Fruit fly (Drosophila melanogaster) whole organism, embryonic: ENCODE data around the gene CG43208.

Source experiments
- ATbp ChIP-seq: fragments of 200-800 bp; sonication (Bioruptor generic); optimal IDR thresholded peaks from 2 replicates; lab custom pipeline; 2017; ENCODE audit warnings: missing biosample characterization, mild to moderate bottlenecking, missing genetic modification characterization, missing genetic modification reagents
- Abd-B ChIP-seq: fragments of 200-800 bp; sonication (Bioruptor generic); optimal IDR thresholded peaks from 2 replicates; lab custom pipeline; 2018; ENCODE audit warnings: missing biosample characterization, mild to moderate bottlenecking, missing genetic modification characterization, moderate library complexity
- Atf3 ChIP-seq: fragments of 200-800 bp; sonication (Bioruptor generic); optimal IDR thresholded peaks from 3 replicates; lab custom pipeline; 2016; ENCODE audit warnings: missing biosample characterization, missing genetic modification characterization
- CG10431 ChIP-seq: fragments of 200-800 bp; sonication (Bioruptor generic); optimal IDR thresholded peaks from 3 replicates; lab custom pipeline; 2018; ENCODE audit warnings: missing biosample characterization, mild to moderate bottlenecking, missing genetic modification characterization
- CG10565 ChIP-seq: fragments of 200-800 bp; sonication (Bioruptor generic); optimal IDR thresholded peaks from 3 replicates; lab custom pipeline; 2016; ENCODE audit warnings: missing biosample characterization, mild to moderate bottlenecking, missing genetic modification characterization
- CG10654 ChIP-seq: fragments of 200-800 bp; sonication (Bioruptor generic); optimal IDR thresholded peaks from 2 replicates; lab custom pipeline; 2016; ENCODE audit warnings: missing biosample characterization, missing genetic modification characterization
- CG11085 ChIP-seq: fragments of 200-800 bp; sonication (Bioruptor generic); IDR thresholded peaks from 2 replicates; pipeline ENCODE4 v1.3.6; 2022; ENCODE audit warnings: missing biosample characterization, missing genetic modification characterization
- CG11456 ChIP-seq: fragments of 200-800 bp; sonication (Bioruptor generic); IDR thresholded peaks from 3 replicates; pipeline ENCODE4 v1.3.6; 2022; ENCODE audit warnings: missing biosample characterization, missing genetic modification characterization
- CG14965 ChIP-seq: fragments of 200-800 bp; sonication (Bioruptor generic); optimal IDR thresholded peaks from 2 replicates; lab custom pipeline; 2016; ENCODE audit warnings: missing biosample characterization, missing genetic modification characterization, borderline replicate concordance
- CG17359 ChIP-seq: fragments of 200-800 bp; sonication (Bioruptor generic); optimal IDR thresholded peaks from 3 replicates; lab custom pipeline; 2018; ENCODE audit warnings: missing biosample characterization, mild to moderate bottlenecking, missing genetic modification characterization, moderate library complexity
- CG1792 ChIP-seq: fragments of 200-800 bp; sonication (Bioruptor generic); optimal IDR thresholded peaks from 2 replicates; lab custom pipeline; 2016; ENCODE audit warnings: missing biosample characterization, missing genetic modification characterization
- CG31441 ChIP-seq: fragments of 200-800 bp; sonication (Bioruptor generic); IDR thresholded peaks from 2 replicates; pipeline ENCODE4 v1.3.6; 2022; ENCODE audit warnings: missing biosample characterization, missing genetic modification characterization
- CG34224 ChIP-seq: fragments of 200-800 bp; sonication (Bioruptor generic); IDR thresholded peaks from 3 replicates; pipeline ENCODE4 v1.3.6; 2022; ENCODE audit warnings: missing biosample characterization, missing genetic modification characterization; ENCODE audit not compliant: partially characterized antibody
- CG34376 ChIP-seq: fragments of 200-800 bp; sonication (Bioruptor generic); optimal IDR thresholded peaks from 2 replicates; lab custom pipeline; 2018; ENCODE audit warnings: missing biosample characterization, mild to moderate bottlenecking, missing genetic modification characterization
- CG34422 ChIP-seq: fragments of 200-800 bp; sonication (Bioruptor generic); IDR thresholded peaks from 3 replicates; pipeline ENCODE4 v1.3.6; 2022; ENCODE audit warnings: missing biosample characterization, missing genetic modification characterization
- CG4424 ChIP-seq: fragments of 200-800 bp; sonication (Bioruptor generic); optimal IDR thresholded peaks from 3 replicates; lab custom pipeline; 2016; ENCODE audit warnings: missing biosample characterization, missing genetic modification characterization
- CG5245 ChIP-seq: fragments of 200-800 bp; sonication (Bioruptor generic); optimal IDR thresholded peaks from 3 replicates; lab custom pipeline; 2016; ENCODE audit warnings: missing biosample characterization, missing genetic modification characterization
- CG6765 ChIP-seq: fragments of 200-800 bp; sonication (Bioruptor generic); optimal IDR thresholded peaks from 3 replicates; lab custom pipeline; 2017; ENCODE audit warnings: missing biosample characterization, mild to moderate bottlenecking, missing genetic modification characterization
- CG6854 ChIP-seq: fragments of 200-800 bp; sonication (Bioruptor generic); optimal IDR thresholded peaks from 3 replicates; lab custom pipeline; 2017; ENCODE audit warnings: missing biosample characterization, mild to moderate bottlenecking, missing genetic modification characterization
- CG7556 ChIP-seq: fragments of 200-800 bp; sonication (Bioruptor generic); optimal IDR thresholded peaks from 2 replicates; lab custom pipeline; 2017; ENCODE audit warnings: missing biosample characterization, mild to moderate bottlenecking, missing genetic modification characterization
- CG9727 ChIP-seq: fragments of 200-800 bp; sonication (Bioruptor generic); optimal IDR thresholded peaks from 3 replicates; lab custom pipeline; 2017; ENCODE audit warnings: missing biosample characterization, mild to moderate bottlenecking, missing genetic modification characterization
- Doc2 ChIP-seq: fragments of 200-800 bp; sonication (Bioruptor generic); IDR thresholded peaks from 2 replicates; pipeline ENCODE4 v1.3.6; 2022; ENCODE audit warnings: missing biosample characterization, missing genetic modification characterization
- Eip74EF ChIP-seq, 2 experiments: fragments of 200-800 bp in 1 of 2; fragments of >200 bp in 1 of 2; sonication (Bioruptor generic) in 1 of 2; optimal IDR thresholded peaks; 2 replicates each; lab custom pipeline; 2017 to 2019; ENCODE audit warnings: missing biosample characterization in 2 of 2, missing genetic modification characterization in 2 of 2, mild to moderate bottlenecking in 1 of 2, moderate library complexity in 1 of 2
- Fer1 ChIP-seq: fragments of 200-800 bp; sonication (Bioruptor generic); optimal IDR thresholded peaks from 2 replicates; lab custom pipeline; 2017; ENCODE audit warnings: missing biosample characterization, mild to moderate bottlenecking, missing genetic modification characterization
- Fer2 ChIP-seq: fragments of 200-800 bp; sonication (Bioruptor generic); optimal IDR thresholded peaks from 2 replicates; lab custom pipeline; 2018; ENCODE audit warnings: missing biosample characterization, mild to moderate bottlenecking, missing genetic modification characterization, moderate library complexity
- GATAe ChIP-seq: fragments of 200-800 bp; sonication (Bioruptor generic); conservative IDR thresholded peaks from 2 replicates; pipeline ENCODE4 v1.3.6; 2022; ENCODE audit warnings: missing biosample characterization, missing genetic modification characterization
- HmgZ ChIP-seq: fragments of 200-800 bp; sonication (Bioruptor generic); optimal IDR thresholded peaks from 2 replicates; lab custom pipeline; 2018; ENCODE audit warnings: missing biosample characterization, mild to moderate bottlenecking, missing genetic modification characterization
- Hr51 ChIP-seq, 2 experiments: fragments of 200-800 bp; sonication (Bioruptor generic); optimal IDR thresholded peaks; 2 replicates in 1 of 2; 3 replicates in 1 of 2; lab custom pipeline; 2016 to 2018; ENCODE audit warnings: missing biosample characterization in 2 of 2, missing genetic modification characterization in 2 of 2, mild to moderate bottlenecking in 1 of 2, moderate library complexity in 1 of 2
- Myb ChIP-seq: fragments of 200-800 bp; sonication (Bioruptor generic); optimal IDR thresholded peaks from 2 replicates; lab custom pipeline; 2016; ENCODE audit warnings: missing biosample characterization, missing genetic modification characterization
- Ptx1 ChIP-seq: fragments of 200-800 bp; sonication (Bioruptor generic); IDR thresholded peaks from 2 replicates; pipeline ENCODE4 v1.3.6; 2022; ENCODE audit warnings: missing biosample characterization, missing genetic modification characterization
- chm ChIP-seq: fragments of 200-800 bp; sonication (Bioruptor generic); IDR thresholded peaks from 2 replicates; pipeline ENCODE4 v1.3.6; 2022; ENCODE audit warnings: missing biosample characterization, missing genetic modification characterization
- crol ChIP-seq: fragments of 200-800 bp; sonication (Bioruptor generic); IDR thresholded peaks from 2 replicates; pipeline ENCODE4 v1.3.6; 2022; ENCODE audit warnings: missing biosample characterization, missing genetic modification characterization
- disco-r ChIP-seq: fragments of 200-800 bp; sonication (Bioruptor generic); optimal IDR thresholded peaks from 2 replicates; lab custom pipeline; 2016; ENCODE audit warnings: missing biosample characterization, missing genetic modification characterization
- dpn ChIP-seq, 2 experiments: fragments of 200-800 bp; sonication (Bioruptor generic); optimal IDR thresholded peaks; 3 replicates each; lab custom pipeline; 2016; ENCODE audit warnings: missing biosample characterization in 2 of 2, missing genetic modification characterization in 2 of 2
- fd102C ChIP-seq: fragments of 200-800 bp; sonication (Bioruptor generic); optimal IDR thresholded peaks from 2 replicates; lab custom pipeline; 2018; ENCODE audit warnings: missing biosample characterization, mild to moderate bottlenecking, missing genetic modification characterization, moderate library complexity
- fu2 ChIP-seq: fragments of 200-800 bp; sonication (Bioruptor generic); optimal IDR thresholded peaks from 2 replicates; lab custom pipeline; 2016; ENCODE audit warnings: missing biosample characterization, missing genetic modification characterization
- grn ChIP-seq: fragments of 200-800 bp; sonication (Bioruptor generic); optimal IDR thresholded peaks from 3 replicates; lab custom pipeline; 2017; ENCODE audit warnings: missing biosample characterization, missing genetic modification characterization
- hbn ChIP-seq: fragments of 200-800 bp; sonication (Bioruptor generic); IDR thresholded peaks from 2 replicates; pipeline ENCODE4 v1.3.6; 2022; ENCODE audit warnings: missing biosample characterization, missing genetic modification characterization; ENCODE audit not compliant: partially characterized antibody
- kay ChIP-seq: fragments of 200-800 bp; sonication (Bioruptor generic); optimal IDR thresholded peaks from 2 replicates; lab custom pipeline; 2016; ENCODE audit warnings: missing biosample characterization, missing genetic modification characterization
- lola ChIP-seq, 3 experiments: fragments of >200 bp in 2 of 3; fragments of 200-800 bp in 1 of 3; sonication (Bioruptor generic) in 1 of 3; optimal IDR thresholded peaks; 2 replicates each; lab custom pipeline; 2017 to 2019; ENCODE audit warnings: missing biosample characterization in 3 of 3, missing genetic modification characterization in 3 of 3, mild to moderate bottlenecking in 1 of 3, moderate library complexity in 1 of 3
- maf-S ChIP-seq: fragments of 200-800 bp; sonication (Bioruptor generic); optimal IDR thresholded peaks from 2 replicates; lab custom pipeline; 2016; ENCODE audit warnings: missing biosample characterization, missing genetic modification characterization
- nmo ChIP-seq: fragments of 200-800 bp; sonication (Bioruptor generic); optimal IDR thresholded peaks from 2 replicates; lab custom pipeline; 2018; ENCODE audit warnings: missing biosample characterization, mild to moderate bottlenecking, missing genetic modification characterization, moderate library complexity
- onecut ChIP-seq: fragments of 200-800 bp; sonication (Bioruptor generic); IDR thresholded peaks from 2 replicates; pipeline ENCODE4 v1.3.6; 2022; ENCODE audit warnings: missing biosample characterization, missing genetic modification characterization
- phol ChIP-seq: fragments of 200-800 bp; sonication (Bioruptor generic); optimal IDR thresholded peaks from 3 replicates; lab custom pipeline; 2018; ENCODE audit warnings: missing biosample characterization, mild to moderate bottlenecking, missing genetic modification characterization, moderate library complexity
- row ChIP-seq: fragments of 200-800 bp; sonication (Bioruptor generic); IDR thresholded peaks from 3 replicates; pipeline ENCODE4 v1.3.6; 2022; ENCODE audit warnings: missing biosample characterization, missing genetic modification characterization
- so ChIP-seq: fragments of 200-800 bp; sonication (Bioruptor generic); IDR thresholded peaks from 3 replicates; pipeline ENCODE4 v1.3.6; 2022; ENCODE audit warnings: missing biosample characterization, missing genetic modification characterization
- yki ChIP-seq: fragments of >200 bp; optimal IDR thresholded peaks from 3 replicates; lab custom pipeline; 2018

CG43208 gene

dm6 chr3R:13305318-13305899 is 2.2 kb downstream of the CG43208 start (continued):
- TF ChIP-seq row (GFP tag; lab: Robert Waterston, UW) (peak; percentile 33; the same call in 2 of the 3 replicates), CG14965 (GFP tag; lab: Kevin White, UChicago) (no peak), CG31441 (GFP tag; lab: Robert Waterston, UW) (peak; percentile 85), Atf3 (GFP tag; lab: Kevin White, UChicago) (no peak), CG34376 (GFP tag; lab: Kevin White, UChicago) (no peak), CG11085 (GFP tag; lab: Robert Waterston, UW) (no peak), CG10431 (peak; percentile 62), CG6765 (GFP tag; lab: Kevin White, UChicago) (no peak), nmo (GFP tag; lab: Kevin White, UChicago) (peak; percentile 77), kay (GFP tag; lab: Kevin White, UChicago) (no peak), yki (lab: Kevin White, UChicago) (no peak), disco-r (GFP tag; lab: Kevin White, UChicago) (no peak), onecut (GFP tag; lab: Robert Waterston, UW) (no peak), chm (no peak), maf-S (no peak), grn (GFP tag; lab: Kevin White, UChicago) (no peak), Myb (GFP tag; lab: Kevin White, UChicago) (no peak), dpn (GFP tag; optimal IDR thresholded peaks at IDR 0.05; lab: Kevin White, UChicago) (peak in 1 of 2 experiments; percentile 36), HmgZ (tag; lab: Kevin White, UChicago) (no peak), CG7556 (GFP tag; lab: Kevin White, UChicago) (peak; percentile 69), CG1792 (GFP tag; lab: Kevin White, UChicago) (no peak), Doc2 (GFP tag; lab: Robert Waterston, UW) (no peak), crol (GFP tag; lab: Robert Waterston, UW) (peak; percentile 70), CG6854 (GFP tag; lab: Kevin White, UChicago) (no peak), CG34224 (GFP tag; lab: Robert Waterston, UW) (no peak), CG34422 (GFP tag; lab: Robert Waterston, UW) (no peak), lola (GFP tag; optimal IDR thresholded peaks at IDR 0.05; lab: Kevin White, UChicago) (peak in 1 of 3 experiments; percentile 90), CG10565 (no peak), CG5245 (peak; percentile 9), CG10654 (GFP tag; lab: Kevin White, UChicago) (peak; percentile 10), fu2 (no peak), hbn (no peak), Eip74EF (GFP tag; optimal IDR thresholded peaks at IDR 0.05; lab: Kevin White, UChicago) (peak in 1 of 2 experiments; percentile 45), Ptx1 (GFP tag; lab: Robert Waterston, UW) (no peak), CG4424 (peak; percentile 69), phol (tag; lab: Kevin White, UChicago) (peak; percentile 79), CG9727 (GFP tag; lab: Kevin White, UChicago) (peak; percentile 57), Abd-B (GFP tag; lab: Kevin White, UChicago) (peak; percentile 12), CG17359 (tag; lab: Kevin White, UChicago) (peak; percentile 20), Hr51 (GFP tag; optimal IDR thresholded peaks at IDR 0.05; lab: Kevin White, UChicago) (no peak), Fer1 (no peak), so (no peak), GATAe (no peak), Fer2 (tag; lab: Kevin White, UChicago) (no peak), CG11456 (GFP tag; lab: Robert Waterston, UW) (0 out of 3 replicates have a peak, but pooled peaks have one; percentile 58), fd102C (GFP tag; lab: Kevin White, UChicago) (no peak), ATbp (GFP tag; lab: Kevin White, UChicago) (peak; percentile 28)
- TF ChIP-seq, all 482 proteins: peak for 110
